Worm (Caenorhabditis elegans) whole organism, L3 larva: ENCODE results near the gene dct-17.

ENCODE experiments used
- ama-1 ChIP-seq: fragments of 150-350 bp; optimal IDR thresholded peaks from 2 replicates; lab custom pipeline; 2018
- ceh-16 ChIP-seq: sonication (generic microtip); optimal IDR thresholded peaks from 2 replicates; lab custom pipeline; 2017; ENCODE audit warnings: missing biosample characterization, missing genetic modification characterization
- ceh-9 ChIP-seq: sonication (generic microtip); optimal IDR thresholded peaks from 2 replicates; lab custom pipeline; 2018; ENCODE audit warnings: missing biosample characterization, missing genetic modification characterization
- fkh-10 ChIP-seq: sonication (generic microtip); optimal IDR thresholded peaks from 2 replicates; lab custom pipeline; 2017; ENCODE audit warnings: missing biosample characterization, missing genetic modification reagents, missing genetic modification characterization
- lin-39 ChIP-seq: fragments of 150-350 bp; optimal IDR thresholded peaks from 2 replicates; lab custom pipeline; 2018; ENCODE audit warnings: missing biosample characterization, missing genetic modification reagents, missing genetic modification characterization
- nfya-1 ChIP-seq: sonication (generic microtip); optimal IDR thresholded peaks from 2 replicates; lab custom pipeline; 2017; ENCODE audit warnings: missing genetic modification characterization, mild to moderate bottlenecking, missing compliant biosample characterization, antibody characterized with exemption, moderate library complexity; ENCODE audit not compliant: insufficient read depth
- nhr-11 ChIP-seq: fragments of 150-350 bp; optimal IDR thresholded peaks from 2 replicates; lab custom pipeline; 2014; ENCODE audit warnings: missing biosample characterization, missing genetic modification characterization
- nhr-76 ChIP-seq: fragments of 150-350 bp; sonication (generic microtip); optimal IDR thresholded peaks from 5 replicates; lab custom pipeline; 2014; ENCODE audit warnings: missing biosample characterization, missing genetic modification characterization
- pha-4 ChIP-seq: fragments of 150-350 bp; optimal IDR thresholded peaks from 2 replicates; lab custom pipeline; 2014; ENCODE audit warnings: missing biosample characterization, missing genetic modification reagents, missing genetic modification characterization
- snpc-4 ChIP-seq: fragments of 150-350 bp; optimal IDR thresholded peaks from 2 replicates; lab custom pipeline; 2014; ENCODE audit warnings: missing biosample characterization, missing genetic modification characterization
- unc-62 ChIP-seq: fragments of 150-350 bp; sonication (generic microtip); optimal IDR thresholded peaks from 4 replicates; lab custom pipeline; 2014; ENCODE audit warnings: missing biosample characterization, missing genetic modification reagents, missing genetic modification characterization
- ztf-11 ChIP-seq: fragments of 150-350 bp; optimal IDR thresholded peaks from 2 replicates; lab custom pipeline; 2014; ENCODE audit warnings: missing biosample characterization, missing genetic modification characterization

ce11 chrV:13748658-13749057 lies 18.1 kb upstream of the dct-17 start, which contains the start of gene F35E12.10:
- TF ChIP-seq unc-62 (GFP tag; lab: Kevin White, UChicago) (no peak), ceh-9 (no peak), ama-1 (lab: Kevin White, UChicago) (no peak), snpc-4 (tag; lab: Kevin White, UChicago) (no peak), lin-39 (tag; lab: Kevin White, UChicago) (no peak), nhr-11 (tag; lab: Kevin White, UChicago) (no peak), ceh-16 (no peak), ztf-11 (tag; lab: Kevin White, UChicago) (no peak), pha-4 (tag; lab: Kevin White, UChicago) (no peak), nfya-1 (tag; lab: Kevin White, UChicago) (no peak), fkh-10 (GFP tag; lab: Kevin White, UChicago) (no peak), nhr-76 (tag; lab: Kevin White, UChicago) (no peak)
